Worm (Caenorhabditis elegans) whole organism, L1 larva: ENCODE measurements around the gene irld-45.
A peak's percentile ranks its signal among the peaks of the same experiment; 100 is the strongest.

Source experiments
- Y116A8C.19 ChIP-seq: sonication (generic microtip); optimal IDR thresholded peaks from 2 replicates; lab custom pipeline; 2016; ENCODE audit warnings: missing compliant biosample characterization, missing genetic modification characterization, borderline replicate concordance
- blmp-1 ChIP-seq: fragments of 150-350 bp; optimal IDR thresholded peaks from 2 replicates; lab custom pipeline; 2014; ENCODE audit warnings: missing biosample characterization, missing genetic modification characterization
- ceh-63 ChIP-seq: fragments of 200-800 bp; sonication (Bioruptor generic); optimal IDR thresholded peaks from 2 replicates; lab custom pipeline; 2018; ENCODE audit warnings: mild to moderate bottlenecking, missing genetic modification characterization, missing compliant biosample characterization
- ceh-82 ChIP-seq, 3 experiments: fragments of 150-350 bp in 1 of 3; sonication (generic microtip) in 2 of 3; optimal IDR thresholded peaks; 2 replicates each; lab custom pipeline; 2014 to 2017; ENCODE audit warnings: missing biosample characterization in 3 of 3, missing genetic modification characterization in 3 of 3
- ceh-88 ChIP-seq: fragments of 200-800 bp; sonication (Bioruptor generic); IDR thresholded peaks from 2 replicates; pipeline ENCODE4 v1.3.6; 2022; ENCODE audit warnings: missing genetic modification characterization, missing compliant biosample characterization
- ceh-90 ChIP-seq: sonication (generic microtip); optimal IDR thresholded peaks from 2 replicates; lab custom pipeline; 2016; ENCODE audit warnings: missing genetic modification characterization, missing compliant biosample characterization
- dpl-1 ChIP-seq, 3 experiments: fragments of 150-350 bp in 2 of 3; sonication (generic microtip) in 1 of 3; optimal IDR thresholded peaks; 2 replicates each; lab custom pipeline; 2014 to 2017; ENCODE audit warnings: missing biosample characterization in 3 of 3, missing genetic modification characterization in 3 of 3, missing genetic modification reagents in 3 of 3
- efl-3 ChIP-seq: fragments of 200-800 bp; sonication (Bioruptor generic); optimal IDR thresholded peaks from 2 replicates; lab custom pipeline; 2018; ENCODE audit warnings: mild to moderate bottlenecking, missing genetic modification characterization, missing compliant biosample characterization
- egl-13 ChIP-seq: sonication (generic microtip); optimal IDR thresholded peaks from 2 replicates; lab custom pipeline; 2016; ENCODE audit warnings: missing genotype, missing genetic modification reagents, missing genetic modification characterization, missing compliant biosample characterization
- elt-2 ChIP-seq: sonication (generic microtip); optimal IDR thresholded peaks from 2 replicates; lab custom pipeline; 2016; ENCODE audit warnings: missing genetic modification characterization, mild to moderate bottlenecking, inconsistent platforms, missing compliant biosample characterization, missing genetic modification reagents
- elt-3 ChIP-seq, 6 experiments: fragments of 150-350 bp in 1 of 6; sonication (generic microtip); optimal IDR thresholded peaks; 2 replicates each; lab custom pipeline; 2017 to 2018; ENCODE audit warnings: missing biosample characterization in 6 of 6, missing genetic modification characterization in 6 of 6, inconsistent platforms in 1 of 6
- fkh-8 ChIP-seq: sonication (generic microtip); optimal IDR thresholded peaks from 2 replicates; lab custom pipeline; 2016; ENCODE audit warnings: mild to moderate bottlenecking, missing genetic modification characterization, missing compliant biosample characterization
- grh-1 ChIP-seq: fragments of 200-800 bp; sonication (Bioruptor generic); IDR thresholded peaks from 2 replicates; pipeline ENCODE4 v1.3.6; 2022; ENCODE audit warnings: missing genetic modification reagents, missing genetic modification characterization, missing compliant biosample characterization
- hlh-17 ChIP-seq: fragments of 200-800 bp; sonication (Bioruptor generic); optimal IDR thresholded peaks from 2 replicates; lab custom pipeline; 2018; ENCODE audit warnings: missing genetic modification characterization, mild to moderate bottlenecking, missing compliant biosample characterization, moderate library complexity, borderline replicate concordance
- hlh-4 ChIP-seq: sonication (generic microtip); optimal IDR thresholded peaks from 2 replicates; lab custom pipeline; 2016; ENCODE audit warnings: mild to moderate bottlenecking, missing genetic modification characterization, missing compliant biosample characterization
- irx-1 ChIP-seq: sonication (generic microtip); optimal IDR thresholded peaks from 2 replicates; lab custom pipeline; 2016; ENCODE audit warnings: missing genetic modification characterization, missing compliant biosample characterization
- isw-1 ChIP-seq: fragments of 200-800 bp; sonication (Bioruptor generic); IDR thresholded peaks from 2 replicates; pipeline ENCODE4 v1.3.6; 2022; ENCODE audit warnings: missing genetic modification characterization, missing compliant biosample characterization
- lin-13 ChIP-seq: fragments of 150-350 bp; optimal IDR thresholded peaks from 2 replicates; lab custom pipeline; 2014; ENCODE audit warnings: missing biosample characterization, missing genetic modification reagents, missing genetic modification characterization
- lin-35 ChIP-seq, 2 experiments: fragments of 150-350 bp; optimal IDR thresholded peaks; 2 replicates each; lab custom pipeline; 2014; ENCODE audit warnings: missing biosample characterization in 2 of 2, missing genetic modification characterization in 2 of 2, missing genetic modification reagents in 2 of 2
- lin-39 ChIP-seq: fragments of 150-350 bp; optimal IDR thresholded peaks from 2 replicates; lab custom pipeline; 2014; ENCODE audit warnings: missing biosample characterization, missing genetic modification reagents, missing genetic modification characterization
- mdl-1 ChIP-seq, 2 experiments: fragments of 150-350 bp; optimal IDR thresholded peaks; 2 replicates each; lab custom pipeline; 2014 to 2017; ENCODE audit warnings: missing biosample characterization in 2 of 2, missing genetic modification characterization in 2 of 2, inconsistent platforms in 1 of 2
- mef-2 ChIP-seq: fragments of 150-350 bp; optimal IDR thresholded peaks from 2 replicates; lab custom pipeline; 2014; ENCODE audit warnings: missing biosample characterization, missing genetic modification characterization
- nhr-12 ChIP-seq: sonication (generic microtip); optimal IDR thresholded peaks from 2 replicates; lab custom pipeline; 2017; ENCODE audit warnings: missing biosample characterization, missing genetic modification characterization
- nhr-20 ChIP-seq: sonication (generic microtip); optimal IDR thresholded peaks from 2 replicates; lab custom pipeline; 2016; ENCODE audit warnings: mild to moderate bottlenecking, missing genetic modification characterization, missing compliant biosample characterization
- nhr-28 ChIP-seq: fragments of 150-350 bp; optimal IDR thresholded peaks from 2 replicates; lab custom pipeline; 2014; ENCODE audit warnings: missing biosample characterization, missing genetic modification characterization
- nhr-47 ChIP-seq: sonication (generic microtip); optimal IDR thresholded peaks from 2 replicates; lab custom pipeline; 2016; ENCODE audit warnings: mild to moderate bottlenecking, missing genetic modification characterization, moderate library complexity, missing compliant biosample characterization
- nhr-71 ChIP-seq: sonication (generic microtip); optimal IDR thresholded peaks from 2 replicates; lab custom pipeline; 2016; ENCODE audit warnings: mild to moderate bottlenecking, missing genetic modification characterization, moderate library complexity, missing compliant biosample characterization
- nhr-77 ChIP-seq: fragments of 150-350 bp; optimal IDR thresholded peaks from 2 replicates; lab custom pipeline; 2014; ENCODE audit warnings: missing biosample characterization, missing genetic modification characterization
- nhr-85 ChIP-seq: sonication (generic microtip); peaks from one replicate; lab custom pipeline; 2016; ENCODE audit warnings: missing genetic modification characterization, inconsistent platforms, missing compliant biosample characterization
- pqm-1 ChIP-seq: sonication (generic microtip); optimal IDR thresholded peaks from 3 replicates; lab custom pipeline; 2017; ENCODE audit warnings: missing biosample characterization, missing genetic modification characterization
- snpc-4 ChIP-seq: fragments of 150-350 bp; optimal IDR thresholded peaks from 2 replicates; lab custom pipeline; 2014; ENCODE audit warnings: missing biosample characterization, missing genetic modification characterization
- snu-23 ChIP-seq: sonication (generic microtip); optimal IDR thresholded peaks from 2 replicates; lab custom pipeline; 2016; ENCODE audit warnings: missing genetic modification characterization, missing compliant biosample characterization
- tbx-2 ChIP-seq: sonication (generic microtip); optimal IDR thresholded peaks from 2 replicates; lab custom pipeline; 2016; ENCODE audit warnings: missing genetic modification characterization, missing compliant biosample characterization
- tlp-1 ChIP-seq: fragments of 150-350 bp; optimal IDR thresholded peaks from 2 replicates; lab custom pipeline; 2014; ENCODE audit warnings: missing biosample characterization, missing genetic modification characterization
- unc-130 ChIP-seq: fragments of 150-350 bp; optimal IDR thresholded peaks from 2 replicates; lab custom pipeline; 2017; ENCODE audit warnings: missing biosample characterization, missing genetic modification characterization, inconsistent platforms
- unc-30 ChIP-seq: sonication (generic microtip); optimal IDR thresholded peaks from 2 replicates; lab custom pipeline; 2017; ENCODE audit warnings: missing biosample characterization, missing genetic modification characterization
- unc-98 ChIP-seq: fragments of 200-800 bp; sonication (Bioruptor generic); IDR thresholded peaks from 2 replicates; pipeline ENCODE4 v1.3.6; 2022; ENCODE audit warnings: missing genetic modification characterization, missing compliant biosample characterization
- vab-15 ChIP-seq: sonication (generic microtip); optimal IDR thresholded peaks from 2 replicates; lab custom pipeline; 2017; ENCODE audit warnings: missing genotype, mild to moderate bottlenecking, missing genetic modification characterization, missing compliant biosample characterization
- ztf-4 ChIP-seq: fragments of 150-350 bp; optimal IDR thresholded peaks from 2 replicates; lab custom pipeline; 2014; ENCODE audit warnings: missing biosample characterization, missing genetic modification characterization

irld-45 gene

ce11 chrV:1627269-1627668 lies 20.8 kb upstream of the irld-45 start (continued):
- TF ChIP-seq Y116A8C.19, result no peak
- TF ChIP-seq isw-1 (GFP tag; lab: Robert Waterston, UW), result no peak
- TF ChIP-seq unc-30 (tag; lab: Kevin White, UChicago), result no peak
- peak; percentile 83 for TF ChIP-seq nhr-20
- no peak for TF ChIP-seq mef-2
- peak in 1 of 2 experiments; percentile 57 for TF ChIP-seq lin-35 (GFP tag; optimal IDR thresholded peaks at IDR 0.05; lab: Kevin White, UChicago)
- no peak for TF ChIP-seq egl-13
- TF ChIP-seq mdl-1 (tag; optimal IDR thresholded peaks at IDR 0.05; lab: Kevin White, UChicago), result peak in 1 of 2 experiments; percentile 49
- no peak for TF ChIP-seq efl-3
- peak; percentile 83 for TF ChIP-seq nhr-28 (tag; lab: Kevin White, UChicago)
- no peak for TF ChIP-seq lin-13 (GFP tag; lab: Kevin White, UChicago)
- TF ChIP-seq unc-130 (tag; lab: Kevin White, UChicago), result no peak
- TF ChIP-seq irx-1 (tag; lab: Kevin White, UChicago), result no peak
- TF ChIP-seq elt-3 (tag; optimal IDR thresholded peaks at IDR 0.05; lab: Kevin White, UChicago), result peak in 1 of 6 experiments; percentile 26
- TF ChIP-seq lin-39 (tag; lab: Kevin White, UChicago), result no peak
- no peak for TF ChIP-seq hlh-17 (GFP tag; lab: Kevin White, UChicago)
- TF ChIP-seq nhr-77, result peak; percentile 96
- TF ChIP-seq ceh-88, result no peak
- TF ChIP-seq ceh-63 (GFP tag; lab: Kevin White, UChicago), result no peak
- no peak for TF ChIP-seq nhr-12
- TF ChIP-seq nhr-47 (tag; lab: Kevin White, UChicago), result no peak
- TF ChIP-seq elt-2, result no peak
- TF ChIP-seq tlp-1 (tag; lab: Kevin White, UChicago), result no peak
- TF ChIP-seq fkh-8 (tag; lab: Kevin White, UChicago), result peak; percentile 30
- TF ChIP-seq ceh-90 (tag; lab: Kevin White, UChicago), result no peak
- peak in 2 of 3 experiments; percentile 3 for TF ChIP-seq dpl-1 (GFP tag; optimal IDR thresholded peaks at IDR 0.05; lab: Kevin White, UChicago)
- peak; percentile 87 for TF ChIP-seq nhr-85 (tag; lab: Kevin White, UChicago)
- no peak for TF ChIP-seq unc-98
- no peak for TF ChIP-seq grh-1
- no peak for TF ChIP-seq vab-15 (tag; lab: Kevin White, UChicago)
- TF ChIP-seq hlh-4 (tag; lab: Kevin White, UChicago), result no peak

- peak; percentile 18 for TF ChIP-seq blmp-1 (tag; lab: Kevin White, UChicago)
- TF ChIP-seq lin-35 (GFP tag; optimal IDR thresholded peaks at IDR 0.05; lab: Kevin White, UChicago), result peak in 1 of 2 experiments; percentile 6
- peak; percentile 29 for TF ChIP-seq snu-23
- TF ChIP-seq snpc-4, result no peak
- TF ChIP-seq unc-30 (tag; lab: Kevin White, UChicago), result no peak
- no peak for TF ChIP-seq mef-2
- peak; percentile 96 for TF ChIP-seq nhr-77
- peak; percentile 63 for TF ChIP-seq nhr-85 (tag; lab: Kevin White, UChicago)
- peak; percentile 54 for TF ChIP-seq nhr-20
- TF ChIP-seq nhr-71 (tag; lab: Kevin White, UChicago), result peak; percentile 31
- TF ChIP-seq, all 84 proteins: peak for 7
These were observed 18.8 kb upstream of the irld-45 start, which contains the start of gene nhr-238 for ce11 chrV:1629329-1629728. Gene nhr-238 (minus strand): TSS chrV:1629432.

- TF ChIP-seq ceh-63 (GFP tag; lab: Kevin White, UChicago), result no peak
- TF ChIP-seq tbx-2 (tag; lab: Kevin White, UChicago), result no peak
- TF ChIP-seq hlh-17 (GFP tag; lab: Kevin White, UChicago), result no peak
- TF ChIP-seq tlp-1 (tag; lab: Kevin White, UChicago), result no peak
- no peak for TF ChIP-seq ztf-4 (tag; lab: Kevin White, UChicago)
- no peak for TF ChIP-seq ceh-82 (tag; optimal IDR thresholded peaks at IDR 0.05; lab: Kevin White, UChicago)
- TF ChIP-seq pqm-1, result no peak
- TF ChIP-seq, all 84 proteins: peak for 0
These were observed 17.0 kb upstream of the irld-45 start, which contains the start of gene Y46H3D.8 for ce11 chrV:1631148-1631547. Gene Y46H3D.8 (minus strand): TSS chrV:1631248.
